In the genomic region with DNA sequence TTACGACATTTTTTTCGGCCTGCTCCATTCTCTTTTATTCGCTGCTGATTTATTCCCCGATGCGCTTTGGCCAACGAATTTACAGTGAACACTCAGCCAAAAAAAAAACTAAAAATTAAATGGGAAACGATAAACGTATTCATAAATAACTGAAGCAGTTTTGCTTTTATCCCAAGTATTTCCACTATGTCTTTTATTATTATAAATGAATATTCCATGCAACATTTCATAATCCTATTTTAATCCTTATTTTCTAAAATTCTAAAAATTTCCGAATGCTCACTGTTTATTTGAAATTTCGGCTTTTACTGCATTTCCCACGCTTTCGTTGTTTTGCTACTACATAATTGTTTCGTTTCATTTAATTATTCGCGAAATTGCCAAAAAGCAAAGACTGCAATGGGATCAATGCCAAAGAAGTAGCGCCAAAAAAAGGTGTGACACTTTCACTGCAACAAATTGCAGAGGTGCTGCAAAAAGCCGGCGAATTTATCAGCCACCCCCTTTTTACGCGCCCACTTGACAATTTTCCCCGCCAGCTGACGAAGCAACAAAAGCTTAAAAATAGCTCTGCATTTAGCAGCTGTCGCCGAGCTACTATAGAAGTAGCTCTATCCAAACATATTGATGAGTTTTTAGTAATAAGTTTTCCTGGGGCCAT, we compare ENCODE assay signal across 5 fruit fly cellular contexts.
TF ChIP-seq lines count a peak whose summit lies in the region.

No protein-coding gene starts in this region.

- no peak for TF ChIP-seq CTCF in whole organism, embryonic (GFP tag; optimal IDR thresholded peaks at IDR 0.05; lab: Kevin White, UChicago)

TF ChIP-seq in whole organism, adult, 20 proteins besides CTCF, POLR2A, EP300 and RAD21 (continues in another document):
- TF ChIP-seq CG5204 (GFP tag; optimal IDR thresholded peaks at IDR 0.05; lab: Kevin White, UChicago), result no peak
- no peak for TF ChIP-seq toe (GFP tag; optimal IDR thresholded peaks at IDR 0.05; lab: Kevin White, UChicago)
- no peak for TF ChIP-seq Clk (GFP tag; optimal IDR thresholded peaks at IDR 0.05; lab: Kevin White, UChicago)
- TF ChIP-seq cnc (optimal IDR thresholded peaks at IDR 0.05; lab: Kevin White, UChicago), result no peak
- TF ChIP-seq CG11617 (GFP tag; optimal IDR thresholded peaks at IDR 0.05; lab: Kevin White, UChicago), result peak; percentile 30
- peak; percentile 79 for TF ChIP-seq bab1 (GFP tag; optimal IDR thresholded peaks at IDR 0.05; lab: Kevin White, UChicago)
- no peak for TF ChIP-seq CG12768 (GFP tag; optimal IDR thresholded peaks at IDR 0.05; lab: Kevin White, UChicago)
- TF ChIP-seq Crg-1 (GFP tag; optimal IDR thresholded peaks at IDR 0.05; lab: Kevin White, UChicago), result no peak
- no peak for TF ChIP-seq CG1620 (GFP tag; optimal IDR thresholded peaks at IDR 0.05; lab: Kevin White, UChicago)
- TF ChIP-seq tj (GFP tag; optimal IDR thresholded peaks at IDR 0.05; lab: Kevin White, UChicago), result peak; percentile 78
- TF ChIP-seq CG14711 (tag; optimal IDR thresholded peaks at IDR 0.05; lab: Kevin White, UChicago), result peak; percentile 56
- TF ChIP-seq Hr96 (GFP tag; optimal IDR thresholded peaks at IDR 0.05; lab: Kevin White, UChicago), result no peak
- no peak for TF ChIP-seq CG33017 (tag; optimal IDR thresholded peaks at IDR 0.05; lab: Kevin White, UChicago)
- TF ChIP-seq cic (GFP tag; optimal IDR thresholded peaks at IDR 0.05; lab: Kevin White, UChicago), result no peak
- TF ChIP-seq ovo (GFP tag; optimal IDR thresholded peaks at IDR 0.05; lab: Kevin White, UChicago), result no peak
- peak; percentile 14 for TF ChIP-seq CG7101 (tag; optimal IDR thresholded peaks at IDR 0.05; lab: Kevin White, UChicago)
- TF ChIP-seq Mnt (GFP tag; optimal IDR thresholded peaks at IDR 0.05; lab: Kevin White, UChicago), result peak; percentile 4

TF ChIP-seq in whole organism, embryonic, 481 proteins besides CTCF, POLR2A, EP300 and RAD21:
- TF ChIP-seq CG8924 (tag; optimal IDR thresholded peaks at IDR 0.05; lab: Kevin White, UChicago), result no peak
- TF ChIP-seq gem (tag; optimal IDR thresholded peaks at IDR 0.05; lab: Kevin White, UChicago), result peak; percentile 11
- TF ChIP-seq Sox102F (GFP tag; optimal IDR thresholded peaks at IDR 0.05; lab: Kevin White, UChicago), result peak; percentile 0
- peak; percentile 17; the same call in 1 of the 3 replicates for TF ChIP-seq row (GFP tag; IDR thresholded peaks at IDR 0.05; lab: Robert Waterston, UW)
- TF ChIP-seq Drgx (GFP tag; IDR thresholded peaks at IDR 0.05; lab: Robert Waterston, UW), result peak; percentile 36; the same call in 1 of the 2 replicates
- TF ChIP-seq sens (GFP tag; lab: Kevin White, UChicago), result peak; percentile 49

TF ChIP-seq in whole organism, prepupa, 60 proteins besides CTCF, POLR2A, EP300 and RAD21:
- peak; percentile 40 for TF ChIP-seq svp (GFP tag; lab: Kevin White, UChicago)
- TF ChIP-seq CG8632 (GFP tag; optimal IDR thresholded peaks at IDR 0.05; lab: Kevin White, UChicago), result no peak
- peak; percentile 48; the same call in 1 of the 3 replicates for TF ChIP-seq eg (GFP tag; IDR thresholded peaks at IDR 0.05; lab: Robert Waterston, UW)

TF ChIP-seq in whole organism, pupa, 21 proteins besides CTCF, POLR2A, EP300 and RAD21:
- no peak for TF ChIP-seq Ets98B (GFP tag; IDR thresholded peaks at IDR 0.05; lab: Robert Waterston, UW)
- TF ChIP-seq CG32121 (GFP tag; IDR thresholded peaks at IDR 0.05; lab: Robert Waterston, UW), result peak; percentile 25; the same call in 1 of the 2 replicates

TF ChIP-seq in whole organism, wandering third instar larva, 38 proteins besides CTCF, POLR2A, EP300 and RAD21:
- no peak for TF ChIP-seq Abd-B (GFP tag; optimal IDR thresholded peaks at IDR 0.05; lab: Kevin White, UChicago)
- peak; percentile 19 for TF ChIP-seq h (GFP tag; optimal IDR thresholded peaks at IDR 0.05; lab: Kevin White, UChicago)
- TF ChIP-seq CG32264 (GFP tag; optimal IDR thresholded peaks at IDR 0.05; lab: Kevin White, UChicago), result no peak
- TF ChIP-seq fru (GFP tag; optimal IDR thresholded peaks at IDR 0.05; lab: Kevin White, UChicago), result peak; percentile 3
- no peak for TF ChIP-seq Hr83 (GFP tag; optimal IDR thresholded peaks at IDR 0.05; lab: Kevin White, UChicago; ENCODE audit: poor library complexity, severe bottlenecking)
- TF ChIP-seq dmrt93B (GFP tag; optimal IDR thresholded peaks at IDR 0.05; lab: Kevin White, UChicago), result no peak
- peak in 1 of 2 experiments; percentile 35 for TF ChIP-seq foxo (GFP tag; optimal IDR thresholded peaks at IDR 0.05; lab: Kevin White, UChicago)
- no peak for TF ChIP-seq psq (GFP tag; optimal IDR thresholded peaks at IDR 0.05; lab: Kevin White, UChicago)
- peak; percentile 19 for TF ChIP-seq Hnf4 (GFP tag; optimal IDR thresholded peaks at IDR 0.05; lab: Kevin White, UChicago)
- no peak for TF ChIP-seq Dif (GFP tag; optimal IDR thresholded peaks at IDR 0.05; lab: Kevin White, UChicago; ENCODE audit: partially characterized antibody)
- no peak for TF ChIP-seq usp (GFP tag; optimal IDR thresholded peaks at IDR 0.05; lab: Kevin White, UChicago)
- TF ChIP-seq CG9705 (GFP tag; optimal IDR thresholded peaks at IDR 0.05; lab: Kevin White, UChicago), result no peak
- TF ChIP-seq pan (optimal IDR thresholded peaks at IDR 0.05; lab: Kevin White, UChicago), result no peak
- no peak for TF ChIP-seq lola (GFP tag; optimal IDR thresholded peaks at IDR 0.05; lab: Kevin White, UChicago)
- TF ChIP-seq br (GFP tag; optimal IDR thresholded peaks at IDR 0.05; lab: Kevin White, UChicago), result no peak
- no peak for TF ChIP-seq Dfd (GFP tag; optimal IDR thresholded peaks at IDR 0.05; lab: Kevin White, UChicago)
- TF ChIP-seq sage (GFP tag; optimal IDR thresholded peaks at IDR 0.05; lab: Kevin White, UChicago), result no peak
- TF ChIP-seq dsf (GFP tag; optimal IDR thresholded peaks at IDR 0.05; lab: Kevin White, UChicago; ENCODE audit: borderline replicate concordance), result no peak
- no peak for TF ChIP-seq GATAd (GFP tag; optimal IDR thresholded peaks at IDR 0.05; lab: Kevin White, UChicago)
- no peak for TF ChIP-seq Vsx2 (GFP tag; optimal IDR thresholded peaks at IDR 0.05; lab: Kevin White, UChicago; ENCODE audit: partially characterized antibody)
- no peak for TF ChIP-seq OdsH (GFP tag; optimal IDR thresholded peaks at IDR 0.05; lab: Kevin White, UChicago)
- TF ChIP-seq ey (GFP tag; optimal IDR thresholded peaks at IDR 0.05; lab: Kevin White, UChicago), result no peak
- TF ChIP-seq Jra (GFP tag; optimal IDR thresholded peaks at IDR 0.05; lab: Kevin White, UChicago), result no peak
- TF ChIP-seq jim (GFP tag; optimal IDR thresholded peaks at IDR 0.05; lab: Kevin White, UChicago), result no peak
- no peak for TF ChIP-seq Myc (optimal IDR thresholded peaks at IDR 0.05; lab: Kevin White, UChicago)
- TF ChIP-seq Sp1 (GFP tag; optimal IDR thresholded peaks at IDR 0.05; lab: Kevin White, UChicago), result no peak
- no peak for TF ChIP-seq Mio (GFP tag; optimal IDR thresholded peaks at IDR 0.05; lab: Kevin White, UChicago)
- TF ChIP-seq tai (GFP tag; optimal IDR thresholded peaks at IDR 0.05; lab: Kevin White, UChicago), result no peak
- TF ChIP-seq rgr (GFP tag; optimal IDR thresholded peaks at IDR 0.05; lab: Kevin White, UChicago), result peak; percentile 4
- TF ChIP-seq N (GFP tag; optimal IDR thresholded peaks at IDR 0.05; lab: Kevin White, UChicago), result no peak
- no peak for TF ChIP-seq dl (GFP tag; optimal IDR thresholded peaks at IDR 0.05; lab: Kevin White, UChicago; ENCODE audit: insufficient read depth in 1 of 2, partially characterized antibody in 2 of 2)
TF ChIP-seq in whole organism, wandering third instar larva: peak in this region for 5.
